Worm (Caenorhabditis elegans): ENCODE measurements around the gene fipr-29.

fipr-29 gene

ce11 chrIII:3063565-3063964, 3.4 kb upstream of the fipr-29 start:
- TF ChIP-seq sptf-1 (tag; optimal IDR thresholded peaks at IDR 0.05) (no peak), pha-4 (tag; optimal IDR thresholded peaks at IDR 0.05) (no peak), ceh-39 (tag; optimal IDR thresholded peaks at IDR 0.05) (no peak), nhr-28 (tag; optimal IDR thresholded peaks at IDR 0.05) (no peak), unc-120 (tag; optimal IDR thresholded peaks at IDR 0.05; ENCODE audit: poor library complexity, severe bottlenecking) (no peak), hlh-1 (tag; optimal IDR thresholded peaks at IDR 0.05) (no peak), ces-1 (GFP tag; optimal IDR thresholded peaks at IDR 0.05) (no peak)

ce11 chrIII:3063084-3063483, 2.9 kb upstream of the fipr-29 start:
- no peak for TF ChIP-seq lin-13 (tag; optimal IDR thresholded peaks at IDR 0.05)
- no peak for TF ChIP-seq unc-39 (tag; optimal IDR thresholded peaks at IDR 0.05)
- TF ChIP-seq sptf-1 (tag; optimal IDR thresholded peaks at IDR 0.05) = no peak
- TF ChIP-seq mab-5 (tag; optimal IDR thresholded peaks at IDR 0.05) = no peak
- no peak for TF ChIP-seq unc-62 (GFP tag; optimal IDR thresholded peaks at IDR 0.05)
- TF ChIP-seq mls-2 (tag; optimal IDR thresholded peaks at IDR 0.05) = no peak
- TF ChIP-seq zip-8 (tag; optimal IDR thresholded peaks at IDR 0.05) = no peak
- TF ChIP-seq elt-3 (tag; optimal IDR thresholded peaks at IDR 0.05) = no peak
- TF ChIP-seq lin-32 (GFP tag; optimal IDR thresholded peaks at IDR 0.05) = no peak
- no peak for TF ChIP-seq lsy-2 (tag; optimal IDR thresholded peaks at IDR 0.05)
- no peak for TF ChIP-seq mep-1 (tag; optimal IDR thresholded peaks at IDR 0.05)
- TF ChIP-seq ham-2 (GFP tag; optimal IDR thresholded peaks at IDR 0.05) = no peak
- no peak for TF ChIP-seq ztf-11 (tag; optimal IDR thresholded peaks at IDR 0.05)

ce11 chrIII:3061289-3061688, 1.1 kb upstream of the fipr-29 start:
- TF ChIP-seq mab-5 (tag; optimal IDR thresholded peaks at IDR 0.05) = no peak
- no peak for TF ChIP-seq mls-2 (tag; optimal IDR thresholded peaks at IDR 0.05)
- no peak for TF ChIP-seq lin-32 (GFP tag; optimal IDR thresholded peaks at IDR 0.05)
- no peak for TF ChIP-seq ces-1 (GFP tag; optimal IDR thresholded peaks at IDR 0.05)
- TF ChIP-seq tbx-8 (GFP tag; optimal IDR thresholded peaks at IDR 0.05) = no peak
- TF ChIP-seq unc-120 (tag; optimal IDR thresholded peaks at IDR 0.05; ENCODE audit: poor library complexity, severe bottlenecking) = no peak
- no peak for TF ChIP-seq nhr-76 (tag; optimal IDR thresholded peaks at IDR 0.05)
- no peak for TF ChIP-seq ham-2 (GFP tag; optimal IDR thresholded peaks at IDR 0.05)
- no peak for TF ChIP-seq ceh-39 (tag; optimal IDR thresholded peaks at IDR 0.05)

- TF ChIP-seq ham-2 (GFP tag; optimal IDR thresholded peaks at IDR 0.05) (peak; percentile 6), elt-3 (tag; optimal IDR thresholded peaks at IDR 0.05) (no peak)
These were observed 4.3 kb downstream of the fipr-29 start for ce11 chrIII:3055878-3056277.

ce11 chrIII:3047909-3048308, 12.3 kb downstream of the fipr-29 start:
- TF ChIP-seq nhr-12 (tag; optimal IDR thresholded peaks at IDR 0.05) (no peak), bed-3 (GFP tag; optimal IDR thresholded peaks at IDR 0.05) (no peak), nhr-2 (tag; optimal IDR thresholded peaks at IDR 0.05) (peak; percentile 77), ceh-83 (GFP tag; optimal IDR thresholded peaks at IDR 0.05) (no peak), drap-1 (GFP tag; optimal IDR thresholded peaks at IDR 0.05) (no peak), ham-2 (GFP tag; optimal IDR thresholded peaks at IDR 0.05) (no peak), nhr-76 (tag; optimal IDR thresholded peaks at IDR 0.05) (no peak), mls-2 (tag; optimal IDR thresholded peaks at IDR 0.05) (no peak), zip-8 (tag; optimal IDR thresholded peaks at IDR 0.05) (peak; percentile 22), lin-13 (tag; optimal IDR thresholded peaks at IDR 0.05) (no peak), mep-1 (tag; optimal IDR thresholded peaks at IDR 0.05) (no peak), blmp-1 (tag; optimal IDR thresholded peaks at IDR 0.05) (peak; percentile 28)

ce11 chrIII:3047040-3047439, 13.1 kb downstream of the fipr-29 start, which contains the start of gene cutl-25:
TSS of gene cutl-25 (minus strand) at chrIII:3047140.
- no peak for TF ChIP-seq snpc-4 (tag; optimal IDR thresholded peaks at IDR 0.05)
- no peak for TF ChIP-seq lin-13 (tag; optimal IDR thresholded peaks at IDR 0.05)

ce11 chrIII:3040735-3041439, 19.3 kb downstream of the fipr-29 start, which contains the start of gene daf-2:
TSS of gene daf-2 (minus strand) at chrIII:3040846.
- no peak for TF ChIP-seq ham-2 (GFP tag; optimal IDR thresholded peaks at IDR 0.05)
- no peak for TF ChIP-seq unc-39 (tag; optimal IDR thresholded peaks at IDR 0.05)
- no peak for TF ChIP-seq ces-1 (GFP tag; optimal IDR thresholded peaks at IDR 0.05)
- no peak for TF ChIP-seq blmp-1 (tag; optimal IDR thresholded peaks at IDR 0.05)
- TF ChIP-seq snpc-4 (tag; optimal IDR thresholded peaks at IDR 0.05) = no peak
